Fruit fly (Drosophila melanogaster): ENCODE data around the gene Gbeta76C.

Gene Gbeta76C

DNA sequence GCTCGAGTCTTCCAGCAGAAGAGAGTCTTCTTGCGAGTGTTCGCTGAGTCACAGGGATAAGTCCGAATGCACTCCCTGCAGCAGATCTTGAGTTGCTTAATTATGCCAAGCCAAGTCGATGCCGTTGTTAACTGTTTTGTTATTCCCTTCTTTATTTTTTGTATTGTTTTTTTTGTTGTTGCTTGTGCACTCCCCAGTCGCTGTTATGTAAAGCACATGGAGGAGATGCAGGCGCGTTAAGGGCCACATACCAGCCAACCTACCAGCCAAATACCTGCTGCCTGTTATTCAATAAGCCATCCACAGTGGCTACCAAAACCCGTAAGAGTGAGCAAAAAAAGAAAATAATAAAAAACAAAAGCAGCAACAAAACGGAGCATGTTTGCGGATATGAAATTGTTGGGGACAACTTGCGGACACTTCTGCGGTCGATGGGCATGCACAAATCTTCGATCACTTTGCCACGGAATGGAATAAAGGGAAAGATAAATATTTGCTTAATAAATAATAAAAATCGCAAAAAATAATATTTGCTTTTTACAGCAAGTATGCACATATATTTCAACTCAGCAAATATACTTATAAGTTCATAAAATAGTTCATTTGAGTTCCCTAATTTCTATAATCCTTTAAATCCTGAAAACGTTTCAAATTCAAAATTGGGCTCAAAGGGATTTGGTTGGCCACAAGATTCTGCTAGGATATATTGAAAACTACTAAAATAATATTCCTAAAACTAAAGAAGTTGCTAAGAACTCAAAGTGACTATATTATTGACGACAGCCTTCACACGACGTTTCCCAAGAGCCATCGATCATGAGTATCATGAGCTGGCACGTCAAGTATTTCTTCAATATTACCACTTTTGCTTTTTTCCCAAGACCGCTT is 8.9 kb downstream of the Gbeta76C start (continued):
- no peak for TF ChIP-seq Hr38 (GFP tag; optimal IDR thresholded peaks at IDR 0.05)
- TF ChIP-seq CG6808 (GFP tag; optimal IDR thresholded peaks at IDR 0.05): peak; percentile 33
- peak; percentile 43 for TF ChIP-seq CG31627 (GFP tag; optimal IDR thresholded peaks at IDR 0.05)

dm6 chr3L:19697395-19697978 is 10.1 kb downstream of the Gbeta76C start:
- TF ChIP-seq svp (GFP tag) (no peak), fd59A (GFP tag; optimal IDR thresholded peaks at IDR 0.05) (no peak), CG6854 (GFP tag; optimal IDR thresholded peaks at IDR 0.05) (no peak), Ets96B (tag; optimal IDR thresholded peaks at IDR 0.05) (no peak), OdsH (GFP tag; optimal IDR thresholded peaks at IDR 0.05) (no peak), CG11902 (GFP tag; optimal IDR thresholded peaks at IDR 0.05) (no peak), Blimp-1 (GFP tag; optimal IDR thresholded peaks at IDR 0.05) (no peak), Gug (GFP tag; IDR thresholded peaks at IDR 0.05) (no peak), CG32006 (GFP tag; optimal IDR thresholded peaks at IDR 0.05) (no peak), CG11762 (GFP tag; optimal IDR thresholded peaks at IDR 0.05; ENCODE audit: insufficient read depth) (no peak), achi (GFP tag; optimal IDR thresholded peaks at IDR 0.05) (no peak), CG3032 (tag; optimal IDR thresholded peaks at IDR 0.05) (no peak), eg (GFP tag; IDR thresholded peaks at IDR 0.05) (no peak), Eip93F (GFP tag; optimal IDR thresholded peaks at IDR 0.05) (no peak), Hr4 (GFP tag; optimal IDR thresholded peaks at IDR 0.05) (no peak)

DNA sequence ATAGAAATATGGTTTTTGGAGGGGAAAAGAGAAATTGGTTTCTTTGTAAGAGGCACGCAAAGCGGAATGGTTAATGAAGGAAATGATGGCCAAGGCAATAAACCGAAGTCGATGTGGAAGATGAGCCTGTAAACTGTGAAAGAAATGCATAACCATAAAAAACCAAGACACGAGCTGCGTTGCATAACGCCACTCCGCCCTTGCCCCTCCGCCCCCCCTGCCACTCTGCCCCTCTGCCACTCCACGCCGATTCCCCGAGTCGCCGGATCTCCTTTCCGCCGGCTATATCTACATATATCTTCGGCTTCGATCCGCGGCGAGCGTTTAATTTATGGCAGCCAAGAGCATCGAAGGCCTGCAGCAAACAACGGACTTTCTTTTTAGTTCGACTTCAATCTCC is 11.2 kb downstream of the Gbeta76C start:
- TF ChIP-seq vri (GFP tag; optimal IDR thresholded peaks at IDR 0.05): peak; percentile 15
- TF ChIP-seq dsx (GFP tag; optimal IDR thresholded peaks at IDR 0.05; ENCODE audit: poor library complexity, severe bottlenecking): peak; percentile 21
- TF ChIP-seq salr (GFP tag; optimal IDR thresholded peaks at IDR 0.05): no peak
- peak; percentile 72 for TF ChIP-seq Blimp-1 (GFP tag; optimal IDR thresholded peaks at IDR 0.05)
- TF ChIP-seq Hr39 (GFP tag; optimal IDR thresholded peaks at IDR 0.05): no peak
- peak; percentile 45 for TF ChIP-seq CG6854 (GFP tag; optimal IDR thresholded peaks at IDR 0.05)
- TF ChIP-seq OdsH (GFP tag; optimal IDR thresholded peaks at IDR 0.05): no peak

dm6 chr3L:19699651-19700050 is 12.2 kb downstream of the Gbeta76C start:
- TF ChIP-seq Sox102F (GFP tag; optimal IDR thresholded peaks at IDR 0.05) (peak; percentile 32), acj6 (GFP tag; optimal IDR thresholded peaks at IDR 0.05) (peak; percentile 39), Blimp-1 (GFP tag; optimal IDR thresholded peaks at IDR 0.05) (no peak), CG11762 (GFP tag; optimal IDR thresholded peaks at IDR 0.05; ENCODE audit: insufficient read depth) (peak; percentile 22), CG7368 (GFP tag; optimal IDR thresholded peaks at IDR 0.05) (no peak), CG3032 (tag; optimal IDR thresholded peaks at IDR 0.05) (peak; percentile 25), net (GFP tag; optimal IDR thresholded peaks at IDR 0.05) (peak; percentile 65), pdm3 (GFP tag; optimal IDR thresholded peaks at IDR 0.05) (peak; percentile 60), CG9139 (GFP tag; optimal IDR thresholded peaks at IDR 0.05) (no peak), fd85E (GFP tag; optimal IDR thresholded peaks at IDR 0.05) (no peak), CG11294 (GFP tag; IDR thresholded peaks at IDR 0.05) (no peak), eg (GFP tag; IDR thresholded peaks at IDR 0.05) (peak; percentile 69), CG8632 (GFP tag; optimal IDR thresholded peaks at IDR 0.05) (peak; percentile 44), Eip78C (GFP tag) (peak; percentile 91), fd59A (GFP tag; optimal IDR thresholded peaks at IDR 0.05) (peak; percentile 28), CG3919 (GFP tag; optimal IDR thresholded peaks at IDR 0.05) (peak; percentile 65), CG10669 (GFP tag; optimal IDR thresholded peaks at IDR 0.05) (peak; percentile 20), cyc (GFP tag; optimal IDR thresholded peaks at IDR 0.05) (peak; percentile 30), CG31627 (GFP tag; optimal IDR thresholded peaks at IDR 0.05) (peak; percentile 31), CG34406 (GFP tag; optimal IDR thresholded peaks at IDR 0.05) (peak; percentile 37), spab (GFP tag; optimal IDR thresholded peaks at IDR 0.05) (peak; percentile 37), CG32006 (GFP tag; optimal IDR thresholded peaks at IDR 0.05) (peak; percentile 77), CG6792 (GFP tag; optimal IDR thresholded peaks at IDR 0.05) (peak; percentile 43), CG6276 (GFP tag; optimal IDR thresholded peaks at IDR 0.05) (peak; percentile 59), Hr39 (GFP tag; optimal IDR thresholded peaks at IDR 0.05) (peak; percentile 29), lz (GFP tag; optimal IDR thresholded peaks at IDR 0.05) (peak; percentile 20), ss (GFP tag; optimal IDR thresholded peaks at IDR 0.05) (no peak), svp (GFP tag) (peak; percentile 81), Sox15 (GFP tag; optimal IDR thresholded peaks at IDR 0.05) (peak; percentile 24), Hr38 (GFP tag; optimal IDR thresholded peaks at IDR 0.05) (no peak), achi (GFP tag; optimal IDR thresholded peaks at IDR 0.05) (peak; percentile 45)
